Worm (Caenorhabditis elegans) whole organism, late embryonic: Measurements from ENCODE around the gene T13C5.10.

Source experiments
- F13H6.1 ChIP-seq: sonication (generic microtip); optimal IDR thresholded peaks from 2 replicates; lab custom pipeline; 2016; ENCODE audit warnings: missing genetic modification characterization, missing compliant biosample characterization
- ceh-19 ChIP-seq: fragments of 200-800 bp; sonication (Bioruptor generic); optimal IDR thresholded peaks from 2 replicates; lab custom pipeline; 2018; ENCODE audit warnings: mild to moderate bottlenecking, missing genetic modification characterization, missing compliant biosample characterization
- dmd-4 ChIP-seq: sonication (generic microtip); optimal IDR thresholded peaks from 2 replicates; lab custom pipeline; 2016; ENCODE audit warnings: borderline replicate concordance, missing genetic modification characterization, missing compliant biosample characterization
- dve-1 ChIP-seq: sonication (generic microtip); optimal IDR thresholded peaks from 2 replicates; lab custom pipeline; 2017; ENCODE audit warnings: antibody characterized with exemption, mild to moderate bottlenecking, missing genetic modification characterization, missing compliant biosample characterization
- fkh-10 ChIP-seq: fragments of 150-350 bp; optimal IDR thresholded peaks from 2 replicates; lab custom pipeline; 2014; ENCODE audit warnings: missing biosample characterization, missing genetic modification reagents, missing genetic modification characterization
- hlh-6 ChIP-seq: sonication (generic microtip); optimal IDR thresholded peaks from 2 replicates; lab custom pipeline; 2016; ENCODE audit warnings: missing genotype, missing genetic modification characterization, missing compliant biosample characterization
- pha-2 ChIP-seq: sonication (generic microtip); optimal IDR thresholded peaks from 2 replicates; lab custom pipeline; 2017; ENCODE audit warnings: mild to moderate bottlenecking, missing genetic modification characterization, missing compliant biosample characterization
- pqm-1 ChIP-seq: sonication (generic microtip); optimal IDR thresholded peaks from 2 replicates; lab custom pipeline; 2016; ENCODE audit warnings: missing genetic modification characterization, missing compliant biosample characterization
- unc-86 ChIP-seq: sonication (generic microtip); optimal IDR thresholded peaks from 2 replicates; lab custom pipeline; 2016; ENCODE audit warnings: missing genetic modification characterization, missing compliant biosample characterization
- zip-5 ChIP-seq: sonication (generic microtip); optimal IDR thresholded peaks from 2 replicates; lab custom pipeline; 2016; ENCODE audit warnings: missing genetic modification characterization, missing compliant biosample characterization

DNA sequence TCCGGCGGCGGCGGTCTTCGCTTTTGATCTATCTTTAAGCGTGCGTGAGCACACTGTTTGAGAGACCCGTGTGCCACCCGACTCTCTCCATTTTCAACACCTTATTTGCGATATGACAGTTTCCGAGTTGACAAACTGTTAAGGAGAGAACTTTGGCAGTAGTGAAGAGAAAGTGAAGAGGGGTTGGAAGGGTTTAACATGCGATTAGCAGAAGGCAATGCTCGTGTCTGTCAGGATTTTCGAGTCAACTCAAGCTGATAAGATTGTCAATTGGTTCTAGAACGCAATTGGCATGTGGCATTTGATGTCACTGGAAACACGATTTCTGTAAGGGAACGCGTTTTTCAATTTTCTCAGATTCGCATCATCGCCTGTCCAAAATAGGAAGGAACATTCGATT, 20.6 kb upstream of the T13C5.10 start:
- TF ChIP-seq hlh-6 (tag; lab: Kevin White, UChicago) (no peak), pqm-1 (tag; lab: Kevin White, UChicago) (no peak), zip-5 (tag; lab: Kevin White, UChicago) (no peak), dmd-4 (tag; lab: Kevin White, UChicago) (no peak), dve-1 (tag; lab: Kevin White, UChicago) (no peak), F13H6.1 (tag; lab: Kevin White, UChicago) (no peak), unc-86 (tag; lab: Kevin White, UChicago) (no peak), ceh-19 (GFP tag; lab: Kevin White, UChicago) (no peak), pha-2 (tag; lab: Kevin White, UChicago) (no peak), fkh-10 (no peak)
